Fruit fly (Drosophila melanogaster) whole organism, embryonic: ENCODE measurements around the gene CG4611.

Experiments used
- Blimp-1 ChIP-seq: fragments of 200-800 bp; sonication (Bioruptor generic); optimal IDR thresholded peaks from 3 replicates; lab custom pipeline; 2018; ENCODE audit warnings: missing biosample characterization, missing genetic modification characterization, mild to moderate bottlenecking, moderate library complexity, missing genetic modification reagents
- CG10543 ChIP-seq: fragments of 200-800 bp; sonication (Bioruptor generic); optimal IDR thresholded peaks from 3 replicates; lab custom pipeline; 2017; ENCODE audit warnings: missing biosample characterization, mild to moderate bottlenecking, missing genetic modification characterization, moderate library complexity
- CG12299 ChIP-seq: fragments of 200-800 bp; sonication (Bioruptor generic); optimal IDR thresholded peaks from 2 replicates; lab custom pipeline; 2018; ENCODE audit warnings: missing biosample characterization, mild to moderate bottlenecking, missing genetic modification characterization
- CG12744 ChIP-seq: fragments of 200-800 bp; sonication (Bioruptor generic); optimal IDR thresholded peaks from 2 replicates; lab custom pipeline; 2016; ENCODE audit warnings: missing biosample characterization, missing genetic modification characterization
- CG13424 ChIP-seq: fragments of 200-800 bp; sonication (Bioruptor generic); optimal IDR thresholded peaks from 2 replicates; lab custom pipeline; 2019; ENCODE audit warnings: missing biosample characterization, mild to moderate bottlenecking, missing genetic modification characterization, moderate library complexity
- CG14441 ChIP-seq: fragments of 200-800 bp; sonication (Bioruptor generic); IDR thresholded peaks from 2 replicates; pipeline ENCODE4 v1.3.6; 2022; ENCODE audit warnings: missing biosample characterization, missing genetic modification characterization
- CG17186 ChIP-seq: fragments of 200-800 bp; sonication (Bioruptor generic); optimal IDR thresholded peaks from 3 replicates; lab custom pipeline; 2017; ENCODE audit warnings: missing biosample characterization, missing genetic modification reagents, missing genetic modification characterization
- CG17912 ChIP-seq: fragments of 200-800 bp; sonication (Bioruptor generic); optimal IDR thresholded peaks from 2 replicates; lab custom pipeline; 2018; ENCODE audit warnings: missing biosample characterization, mild to moderate bottlenecking, missing genetic modification characterization
- CG2712 ChIP-seq: fragments of 200-800 bp; optimal IDR thresholded peaks from 3 replicates; lab custom pipeline; 2019; ENCODE audit warnings: missing biosample characterization, mild to moderate bottlenecking, missing genetic modification characterization, moderate library complexity
- CG3065 ChIP-seq: fragments of 200-800 bp; sonication (Bioruptor generic); optimal IDR thresholded peaks from 2 replicates; lab custom pipeline; 2016; ENCODE audit warnings: missing biosample characterization, missing genetic modification characterization
- CG3281 ChIP-seq: fragments of 200-800 bp; sonication (Bioruptor generic); optimal IDR thresholded peaks from 3 replicates; lab custom pipeline; 2017; ENCODE audit warnings: missing biosample characterization, mild to moderate bottlenecking, missing genetic modification characterization
- CG33557 ChIP-seq: fragments of 200-800 bp; sonication (Bioruptor generic); optimal IDR thresholded peaks from 2 replicates; lab custom pipeline; 2019; ENCODE audit warnings: missing biosample characterization, mild to moderate bottlenecking, missing genetic modification characterization, moderate library complexity
- CG3847 ChIP-seq: fragments of 200-800 bp; sonication (Bioruptor generic); IDR thresholded peaks from 2 replicates; pipeline ENCODE4 v1.3.6; 2022; ENCODE audit warnings: missing biosample characterization, missing genetic modification characterization
- CG4730 ChIP-seq: fragments of 200-800 bp; sonication (Bioruptor generic); IDR thresholded peaks from 2 replicates; pipeline ENCODE4 v1.3.6; 2022; ENCODE audit warnings: missing biosample characterization, missing genetic modification characterization
- CG5245 ChIP-seq: fragments of 200-800 bp; sonication (Bioruptor generic); optimal IDR thresholded peaks from 3 replicates; lab custom pipeline; 2016; ENCODE audit warnings: missing biosample characterization, missing genetic modification characterization
- CG6272 ChIP-seq: fragments of 200-800 bp; sonication (Bioruptor generic); IDR thresholded peaks from 2 replicates; pipeline ENCODE4 v1.3.6; 2022; ENCODE audit warnings: missing biosample characterization, missing genetic modification characterization
- CG6654 ChIP-seq: fragments of 200-800 bp; sonication (Bioruptor generic); optimal IDR thresholded peaks from 2 replicates; lab custom pipeline; 2017; ENCODE audit warnings: missing biosample characterization, mild to moderate bottlenecking, missing genetic modification characterization
- CG8924 ChIP-seq: fragments of 200-800 bp; optimal IDR thresholded peaks from 3 replicates; lab custom pipeline; 2019; ENCODE audit warnings: missing biosample characterization, mild to moderate bottlenecking, missing genetic modification characterization, moderate library complexity
- CG8944 ChIP-seq: fragments of 200-800 bp; sonication (Bioruptor generic); optimal IDR thresholded peaks from 3 replicates; lab custom pipeline; 2016; ENCODE audit warnings: missing biosample characterization, missing genetic modification characterization
- CG9817 ChIP-seq: fragments of 200-800 bp; sonication (Bioruptor generic); optimal IDR thresholded peaks from 2 replicates; lab custom pipeline; 2018; ENCODE audit warnings: missing biosample characterization, mild to moderate bottlenecking, missing genetic modification characterization, moderate library complexity
- CG9876 ChIP-seq: fragments of 200-800 bp; sonication (Bioruptor generic); optimal IDR thresholded peaks from 2 replicates; lab custom pipeline; 2016; ENCODE audit warnings: missing biosample characterization, missing genetic modification characterization
- Dbx ChIP-seq: fragments of 200-800 bp; sonication (Bioruptor generic); IDR thresholded peaks from 3 replicates; pipeline ENCODE4 v1.3.6; 2022; ENCODE audit warnings: missing biosample characterization, missing genetic modification characterization
- Dfd ChIP-seq, 2 experiments: fragments of >200 bp; optimal IDR thresholded peaks; 2 replicates each; lab custom pipeline; 2017; ENCODE audit warnings: missing biosample characterization in 2 of 2, missing genetic modification characterization in 2 of 2
- Dll ChIP-seq: fragments of 200-800 bp; sonication (Bioruptor generic); IDR thresholded peaks from 4 replicates; pipeline ENCODE4 v1.3.6; 2022; ENCODE audit warnings: missing biosample characterization, missing genetic modification characterization; ENCODE audit not compliant: partially characterized antibody
- H15 ChIP-seq: fragments of 200-800 bp; sonication (Bioruptor generic); IDR thresholded peaks from 3 replicates; pipeline ENCODE4 v1.3.6; 2022; ENCODE audit warnings: missing biosample characterization, missing genetic modification characterization
- H2.0 ChIP-seq: fragments of 200-800 bp; sonication (Bioruptor generic); IDR thresholded peaks from 2 replicates; pipeline ENCODE4 v1.3.6; 2022; ENCODE audit warnings: missing biosample characterization, missing genetic modification characterization
- HLHmδ ChIP-seq: fragments of 200-800 bp; sonication (Bioruptor generic); optimal IDR thresholded peaks from 2 replicates; lab custom pipeline; 2018; ENCODE audit warnings: missing biosample characterization, mild to moderate bottlenecking, missing genetic modification characterization, moderate library complexity
- Hr3 ChIP-seq: fragments of 200-800 bp; sonication (Bioruptor generic); optimal IDR thresholded peaks from 3 replicates; lab custom pipeline; 2016; ENCODE audit warnings: missing biosample characterization, missing genetic modification characterization
- Lim3 ChIP-seq: fragments of 200-800 bp; sonication (Bioruptor generic); IDR thresholded peaks from 2 replicates; pipeline ENCODE4 v1.3.6; 2022; ENCODE audit warnings: missing biosample characterization, missing genetic modification characterization
- Pdp1 ChIP-seq, 2 experiments: fragments of 200-800 bp; sonication (Bioruptor generic); optimal IDR thresholded peaks; 3 replicates each; lab custom pipeline; 2016; ENCODE audit warnings: missing biosample characterization in 2 of 2, missing genetic modification characterization in 2 of 2, mild to moderate bottlenecking in 1 of 2, moderate library complexity in 1 of 2
- Poxn ChIP-seq: fragments of 200-800 bp; sonication (Bioruptor generic); IDR thresholded peaks from 2 replicates; pipeline ENCODE4 v1.3.6; 2022; ENCODE audit warnings: missing biosample characterization, missing genetic modification characterization
- Spps ChIP-seq: fragments of 200-800 bp; sonication (Bioruptor generic); optimal IDR thresholded peaks from 2 replicates; lab custom pipeline; 2018; ENCODE audit warnings: missing biosample characterization, mild to moderate bottlenecking, missing genetic modification characterization
- Sry-δ ChIP-seq: fragments of 200-800 bp; sonication (Bioruptor generic); optimal IDR thresholded peaks from 2 replicates; lab custom pipeline; 2016; ENCODE audit warnings: missing biosample characterization, missing genetic modification characterization
- Xbp1 ChIP-seq: fragments of 200-800 bp; sonication (Bioruptor generic); optimal IDR thresholded peaks from 3 replicates; lab custom pipeline; 2016; ENCODE audit warnings: missing biosample characterization, mild to moderate bottlenecking, missing genetic modification characterization
- ap ChIP-seq: fragments of 200-800 bp; sonication (Bioruptor generic); IDR thresholded peaks from 2 replicates; pipeline ENCODE4 v1.3.6; 2022; ENCODE audit warnings: missing biosample characterization, missing genetic modification characterization
- ato ChIP-seq: fragments of 200-800 bp; sonication (Bioruptor generic); IDR thresholded peaks from 2 replicates; pipeline ENCODE4 v1.3.6; 2022; ENCODE audit warnings: missing biosample characterization, missing genetic modification characterization; ENCODE audit not compliant: partially characterized antibody
- btn ChIP-seq: fragments of 200-800 bp; sonication (Bioruptor generic); optimal IDR thresholded peaks from 2 replicates; lab custom pipeline; 2016; ENCODE audit warnings: missing biosample characterization, missing genetic modification characterization
- chm ChIP-seq: fragments of 200-800 bp; sonication (Bioruptor generic); IDR thresholded peaks from 2 replicates; pipeline ENCODE4 v1.3.6; 2022; ENCODE audit warnings: missing biosample characterization, missing genetic modification characterization
- crc ChIP-seq: fragments of 200-800 bp; sonication (Bioruptor generic); optimal IDR thresholded peaks from 2 replicates; lab custom pipeline; 2016; ENCODE audit warnings: missing biosample characterization, missing genetic modification characterization
- dmrt11E ChIP-seq: fragments of 200-800 bp; sonication (Bioruptor generic); optimal IDR thresholded peaks from 3 replicates; lab custom pipeline; 2018; ENCODE audit warnings: missing biosample characterization, mild to moderate bottlenecking, missing genetic modification characterization, moderate library complexity
- en ChIP-seq: fragments of 200-800 bp; sonication (Bioruptor generic); optimal IDR thresholded peaks from 2 replicates; lab custom pipeline; 2016; ENCODE audit warnings: missing biosample characterization, missing genetic modification characterization
- gem ChIP-seq: fragments of 200-800 bp; sonication (Bioruptor generic); optimal IDR thresholded peaks from 2 replicates; lab custom pipeline; 2019; ENCODE audit warnings: missing biosample characterization, mild to moderate bottlenecking, missing genetic modification characterization, moderate library complexity
- hb ChIP-seq: fragments of 200-800 bp; sonication (Bioruptor generic); IDR thresholded peaks from 3 replicates; pipeline ENCODE4 v1.3.6; 2022; ENCODE audit warnings: missing biosample characterization, missing genetic modification characterization; ENCODE audit not compliant: partially characterized antibody
- ind ChIP-seq: fragments of 200-800 bp; sonication (Bioruptor generic); optimal IDR thresholded peaks from 3 replicates; lab custom pipeline; 2016; ENCODE audit warnings: missing biosample characterization, missing genetic modification characterization
- jing ChIP-seq: fragments of 200-800 bp; sonication (Bioruptor generic); optimal IDR thresholded peaks from 2 replicates; lab custom pipeline; 2018; ENCODE audit warnings: missing biosample characterization, mild to moderate bottlenecking, missing genetic modification characterization
- sd ChIP-seq: fragments of 200-800 bp; sonication (Bioruptor generic); optimal IDR thresholded peaks from 3 replicates; lab custom pipeline; 2018; ENCODE audit warnings: missing biosample characterization, mild to moderate bottlenecking, missing genetic modification characterization, moderate library complexity
- sens ChIP-seq: fragments of 200-800 bp; sonication (Bioruptor generic); peaks from one replicate; lab custom pipeline; 2016; ENCODE audit warnings: missing biosample characterization, missing genetic modification characterization
- tx ChIP-seq: fragments of 200-800 bp; sonication (Bioruptor generic); optimal IDR thresholded peaks from 2 replicates; lab custom pipeline; 2016; ENCODE audit warnings: missing biosample characterization, missing genetic modification characterization
- usp ChIP-seq: fragments of >200 bp; optimal IDR thresholded peaks from 2 replicates; lab custom pipeline; 2017; ENCODE audit warnings: missing biosample characterization, missing genetic modification characterization
- wor ChIP-seq: fragments of 200-800 bp; sonication (Bioruptor generic); IDR thresholded peaks from 2 replicates; pipeline ENCODE4 v1.3.6; 2022; ENCODE audit warnings: missing biosample characterization, missing genetic modification characterization
- zf30C ChIP-seq: fragments of 200-800 bp; sonication (Bioruptor generic); optimal IDR thresholded peaks from 3 replicates; lab custom pipeline; 2018; ENCODE audit warnings: missing biosample characterization, mild to moderate bottlenecking, missing genetic modification characterization

CG4611 gene

dm6 chr3L:5133704-5134430 lies 2.3 kb upstream of the CG4611 start, which contains the start of gene Yod1 (continued):
- TF ChIP-seq CG10543 = no peak
- no peak for TF ChIP-seq jing (GFP tag; lab: Kevin White, UChicago)
- no peak for TF ChIP-seq CG14441 (GFP tag; lab: Robert Waterston, UW)
- TF ChIP-seq CG17186 (GFP tag; lab: Kevin White, UChicago) = no peak
- no peak for TF ChIP-seq CG8944
- no peak for TF ChIP-seq CG6654 (GFP tag; lab: Kevin White, UChicago)
- no peak for TF ChIP-seq tx (GFP tag; lab: Kevin White, UChicago)
- no peak for TF ChIP-seq dmrt11E
- peak; percentile 76 for TF ChIP-seq ato (GFP tag; lab: Robert Waterston, UW)
- TF ChIP-seq en = no peak
- peak; percentile 46 for TF ChIP-seq CG2712 (tag; lab: Kevin White, UChicago)
- TF ChIP-seq Poxn (GFP tag; lab: Robert Waterston, UW) = no peak
- TF ChIP-seq Xbp1 = no peak
- TF ChIP-seq Dbx (GFP tag; lab: Robert Waterston, UW) = no peak
- TF ChIP-seq sens (GFP tag; lab: Kevin White, UChicago) = peak; percentile 75
- peak; percentile 66; the same call in 2 of the 3 replicates for TF ChIP-seq hb (GFP tag; lab: Robert Waterston, UW)
- TF ChIP-seq chm = no peak
- no peak for TF ChIP-seq CG3281
- TF ChIP-seq CG12744 = no peak
- no peak for TF ChIP-seq Blimp-1 (GFP tag; lab: Kevin White, UChicago)
- TF ChIP-seq Spps (tag; lab: Kevin White, UChicago) = no peak
- TF ChIP-seq CG13424 (tag; lab: Kevin White, UChicago) = no peak
- no peak for TF ChIP-seq Dfd (GFP tag; optimal IDR thresholded peaks at IDR 0.05; lab: Kevin White, UChicago)
- peak; percentile 40 for TF ChIP-seq CG8924
- TF ChIP-seq CG12299 (tag; lab: Kevin White, UChicago) = no peak
- TF ChIP-seq Sry-δ (GFP tag; lab: Kevin White, UChicago) = peak; percentile 47
- no peak for TF ChIP-seq usp (GFP tag; lab: Kevin White, UChicago)
- peak; percentile 47 for TF ChIP-seq sd
- TF ChIP-seq CG6272 (GFP tag; lab: Robert Waterston, UW) = no peak
- TF ChIP-seq Dll (GFP tag; lab: Robert Waterston, UW) = peak; percentile 81; the same call in 3 of the 4 replicates
- no peak for TF ChIP-seq CG17912
- TF ChIP-seq H15 (GFP tag; lab: Robert Waterston, UW) = no peak
- no peak for TF ChIP-seq CG9876
- TF ChIP-seq ind (GFP tag; lab: Kevin White, UChicago) = no peak
- TF ChIP-seq CG4730 (GFP tag; lab: Robert Waterston, UW) = no peak
- no peak for TF ChIP-seq Lim3
- TF ChIP-seq crc = no peak
- no peak for TF ChIP-seq CG5245 (GFP tag; lab: Kevin White, UChicago)
- no peak for TF ChIP-seq CG3065 (GFP tag; lab: Kevin White, UChicago)
- no peak for TF ChIP-seq H2.0 (GFP tag; lab: Robert Waterston, UW)
- TF ChIP-seq ap (GFP tag; lab: Robert Waterston, UW) = no peak
- TF ChIP-seq Pdp1 (GFP tag; optimal IDR thresholded peaks at IDR 0.05; lab: Kevin White, UChicago) = peak in 1 of 2 experiments; percentile 67
- TF ChIP-seq CG9817 (tag; lab: Kevin White, UChicago) = no peak
- no peak for TF ChIP-seq zf30C (GFP tag; lab: Kevin White, UChicago)
- TF ChIP-seq wor (GFP tag; lab: Robert Waterston, UW) = no peak
- TF ChIP-seq Hr3 = no peak
- no peak for TF ChIP-seq btn (GFP tag; lab: Kevin White, UChicago)
- TF ChIP-seq HLHmδ = no peak
- TF ChIP-seq gem = peak; percentile 18
- no peak for TF ChIP-seq CG33557
- peak; percentile 13; the same call in 1 of the 2 replicates for TF ChIP-seq CG3847 (GFP tag; lab: Robert Waterston, UW)
